Worm (Caenorhabditis elegans) whole organism, late embryonic: ENCODE results near the gene R09H10.1.

ENCODE experiments used
- madf-2 ChIP-seq: sonication (generic microtip); optimal IDR thresholded peaks from 2 replicates; lab custom pipeline; 2017; ENCODE audit warnings: missing genetic modification characterization, missing compliant biosample characterization
- tbx-2 ChIP-seq: sonication (generic microtip); optimal IDR thresholded peaks from 2 replicates; lab custom pipeline; 2016; ENCODE audit warnings: missing genetic modification characterization, missing compliant biosample characterization
- unc-55 ChIP-seq: sonication (generic microtip); optimal IDR thresholded peaks from 2 replicates; lab custom pipeline; 2017; ENCODE audit warnings: missing biosample characterization, missing genetic modification reagents, missing genetic modification characterization

DNA sequence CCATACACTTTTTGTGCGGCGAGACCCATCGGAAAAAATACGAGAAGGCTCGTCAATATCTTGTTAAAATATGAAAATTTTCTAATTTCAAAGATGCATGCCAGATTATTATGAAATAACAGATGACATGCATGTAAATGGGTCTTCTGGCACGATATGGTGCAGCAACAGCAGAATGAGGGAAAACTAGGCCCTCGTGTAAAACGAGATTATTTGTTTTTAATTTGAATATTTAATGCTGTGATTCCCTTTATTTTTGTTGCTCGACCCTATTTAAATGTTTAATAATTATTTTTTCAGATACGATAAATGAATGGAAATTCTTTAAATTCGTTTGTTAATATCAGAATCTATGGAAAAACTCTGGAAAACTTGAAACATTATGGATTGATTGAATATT lies 38.5 kb upstream of the R09H10.1 start, which contains the start of gene him-8:
- TF ChIP-seq unc-55 (GFP tag; lab: Kevin White, UChicago) (no peak), tbx-2 (tag; lab: Kevin White, UChicago) (no peak), madf-2 (tag; lab: Kevin White, UChicago) (no peak)
